Fruit fly (Drosophila melanogaster) whole organism, pupa: ENCODE measurements around the gene TfIIB.

Experiments used
- CG10348 ChIP-seq: fragments of 200-800 bp; sonication (Bioruptor generic); IDR thresholded peaks from 2 replicates; pipeline ENCODE4 v1.3.6; 2022; ENCODE audit warnings: missing biosample characterization, missing genetic modification characterization
- CG12605 ChIP-seq: fragments of 200-800 bp; sonication (Bioruptor generic); IDR thresholded peaks from 2 replicates; pipeline ENCODE4 v1.3.6; 2022; ENCODE audit warnings: missing biosample characterization, missing genetic modification characterization
- CG13204 ChIP-seq: fragments of 200-800 bp; sonication (Bioruptor generic); optimal IDR thresholded peaks from 2 replicates; lab custom pipeline; 2018; ENCODE audit warnings: missing biosample characterization, mild to moderate bottlenecking, missing genetic modification characterization, moderate library complexity
- CG14655 ChIP-seq: fragments of 200-800 bp; sonication (Bioruptor generic); optimal IDR thresholded peaks from 3 replicates; lab custom pipeline; 2017; ENCODE audit warnings: mild to moderate bottlenecking, missing biosample characterization, missing genetic modification reagents, missing genetic modification characterization
- CG15710 ChIP-seq: fragments of 200-800 bp; sonication (Bioruptor generic); optimal IDR thresholded peaks from 2 replicates; lab custom pipeline; 2018; ENCODE audit warnings: missing biosample characterization, mild to moderate bottlenecking, missing genetic modification characterization, moderate library complexity
- CG17806 ChIP-seq: fragments of 200-800 bp; sonication (Bioruptor generic); optimal IDR thresholded peaks from 2 replicates; lab custom pipeline; 2018; ENCODE audit warnings: missing biosample characterization, mild to moderate bottlenecking, missing genetic modification characterization, moderate library complexity
- CG32121 ChIP-seq: fragments of 200-800 bp; sonication (Bioruptor generic); IDR thresholded peaks from 2 replicates; pipeline ENCODE4 v1.3.6; 2022; ENCODE audit warnings: missing biosample characterization, missing genetic modification characterization
- CG34367 ChIP-seq: fragments of 200-800 bp; sonication (Bioruptor generic); optimal IDR thresholded peaks from 2 replicates; lab custom pipeline; 2018; ENCODE audit warnings: missing biosample characterization, mild to moderate bottlenecking, missing genetic modification characterization
- CG4496 ChIP-seq: fragments of 200-800 bp; sonication (Bioruptor generic); IDR thresholded peaks from 3 replicates; pipeline ENCODE4 v1.3.6; 2022; ENCODE audit warnings: missing biosample characterization, missing genetic modification characterization
- CG8159 ChIP-seq: fragments of 200-800 bp; sonication (Bioruptor generic); optimal IDR thresholded peaks from 3 replicates; lab custom pipeline; 2018; ENCODE audit warnings: missing biosample characterization, mild to moderate bottlenecking, missing genetic modification characterization, moderate library complexity
- CG8301 ChIP-seq: fragments of 200-800 bp; sonication (Bioruptor generic); optimal IDR thresholded peaks from 2 replicates; lab custom pipeline; 2018; ENCODE audit warnings: missing biosample characterization, mild to moderate bottlenecking, missing genetic modification characterization
- CG9948 ChIP-seq: fragments of 200-800 bp; sonication (Bioruptor generic); optimal IDR thresholded peaks from 2 replicates; lab custom pipeline; 2018; ENCODE audit warnings: missing biosample characterization, mild to moderate bottlenecking, missing genetic modification characterization, moderate library complexity
- D1 ChIP-seq: fragments of 200-800 bp; sonication (Bioruptor generic); optimal IDR thresholded peaks from 2 replicates; lab custom pipeline; 2018; ENCODE audit warnings: missing biosample characterization, mild to moderate bottlenecking, missing genetic modification characterization, moderate library complexity
- EcR ChIP-seq: fragments of 200-800 bp; sonication (Bioruptor generic); optimal IDR thresholded peaks from 3 replicates; lab custom pipeline; 2019; ENCODE audit warnings: missing biosample characterization, missing genetic modification characterization, mild to moderate bottlenecking, moderate library complexity, missing genetic modification reagents
- Ets98B ChIP-seq: fragments of 200-800 bp; sonication (Bioruptor generic); IDR thresholded peaks from 2 replicates; pipeline ENCODE4 v1.3.6; 2022; ENCODE audit warnings: missing biosample characterization, missing genetic modification characterization
- Pif1A ChIP-seq: fragments of 200-800 bp; sonication (Bioruptor generic); optimal IDR thresholded peaks from 3 replicates; lab custom pipeline; 2016; ENCODE audit warnings: missing biosample characterization, missing genetic modification characterization
- Pif1B ChIP-seq: fragments of 200-800 bp; sonication (Bioruptor generic); optimal IDR thresholded peaks from 3 replicates; lab custom pipeline; 2016; ENCODE audit warnings: missing biosample characterization, missing genetic modification characterization
- Snoo ChIP-seq: fragments of 200-800 bp; sonication (Bioruptor generic); optimal IDR thresholded peaks from 3 replicates; lab custom pipeline; 2017; ENCODE audit warnings: missing biosample characterization, mild to moderate bottlenecking, missing genetic modification characterization, inconsistent platforms
- fd96Ca ChIP-seq: fragments of 200-800 bp; sonication (Bioruptor generic); IDR thresholded peaks from 3 replicates; pipeline ENCODE4 v1.3.6; 2022; ENCODE audit warnings: missing biosample characterization, missing genetic modification characterization
- gl ChIP-seq: fragments of 200-800 bp; sonication (Bioruptor generic); optimal IDR thresholded peaks from 2 replicates; lab custom pipeline; 2018; ENCODE audit warnings: missing biosample characterization, mild to moderate bottlenecking, missing genetic modification characterization
- rn ChIP-seq: fragments of 200-800 bp; sonication (Bioruptor generic); IDR thresholded peaks from 2 replicates; pipeline ENCODE4 v1.3.6; 2022; ENCODE audit warnings: missing biosample characterization, missing genetic modification characterization

Gene TfIIB

dm6 chr2L:10437317-10437716, 6.2 kb downstream of the TfIIB start, which contains the start of gene STUB1:
STUB1 (plus strand) TSS chr2L:10437548.
- TF ChIP-seq CG10348 (GFP tag; lab: Robert Waterston, UW) (no peak), CG14655 (GFP tag; lab: Kevin White, UChicago) (no peak), Pif1B (GFP tag; lab: Kevin White, UChicago) (no peak), CG8301 (tag; lab: Kevin White, UChicago) (no peak), CG4496 (GFP tag; lab: Robert Waterston, UW) (no peak), CG34367 (tag; lab: Kevin White, UChicago) (no peak), Snoo (no peak), gl (no peak), CG12605 (GFP tag; lab: Robert Waterston, UW) (no peak), EcR (no peak), rn (GFP tag; lab: Robert Waterston, UW) (no peak), Ets98B (GFP tag; lab: Robert Waterston, UW) (no peak), CG32121 (GFP tag; lab: Robert Waterston, UW) (no peak), Pif1A (GFP tag; lab: Kevin White, UChicago) (no peak), fd96Ca (GFP tag; lab: Robert Waterston, UW) (no peak), CG17806 (no peak), CG8159 (no peak), CG9948 (tag; lab: Kevin White, UChicago) (no peak), D1 (tag; lab: Kevin White, UChicago) (no peak), CG15710 (tag; lab: Kevin White, UChicago) (no peak)

dm6 chr2L:10439174-10439573, 8.0 kb downstream of the TfIIB start, which contains the start of gene Nse4:
Nse4 (plus strand) TSS chr2L:10439440.
- TF ChIP-seq CG32121 (GFP tag; lab: Robert Waterston, UW) (no peak), CG34367 (tag; lab: Kevin White, UChicago) (no peak), CG8301 (tag; lab: Kevin White, UChicago) (no peak)

dm6 chr2L:10442048-10442790, 11.1 kb downstream of the TfIIB start, which contains the start of gene loh:
loh (plus strand) TSS chr2L:10442534.
- TF ChIP-seq D1 (tag; lab: Kevin White, UChicago) (no peak), Snoo (peak; percentile 41)

dm6 chr2L:10452296-10452695, 21.2 kb downstream of the TfIIB start, which contains the start of gene ppk10:
ppk10 (minus strand) TSS chr2L:10452396.
- TF ChIP-seq CG9948 (tag; lab: Kevin White, UChicago) = no peak
- TF ChIP-seq CG8301 (tag; lab: Kevin White, UChicago) = no peak
- TF ChIP-seq CG17806 = no peak
- TF ChIP-seq gl = no peak

dm6 chr2L:10455944-10456520, 24.9 kb downstream of the TfIIB start:
- no peak for TF ChIP-seq CG34367 (tag; lab: Kevin White, UChicago)
- TF ChIP-seq CG4496 (GFP tag; lab: Robert Waterston, UW) = no peak
- no peak for TF ChIP-seq Pif1B (GFP tag; lab: Kevin White, UChicago)
- TF ChIP-seq Pif1A (GFP tag; lab: Kevin White, UChicago) = no peak
- no peak for TF ChIP-seq Snoo
- no peak for TF ChIP-seq D1 (tag; lab: Kevin White, UChicago)
- no peak for TF ChIP-seq fd96Ca (GFP tag; lab: Robert Waterston, UW)
- TF ChIP-seq CG17806 = no peak
- TF ChIP-seq, all 21 proteins: peak for 0

dm6 chr2L:10457191-10457899, 26.2 kb downstream of the TfIIB start, which contains the start of the genes LManI and LManII:
LManI (minus strand) TSS chr2L:10457241.
LManII (plus strand) TSS chr2L:10457658.
- peak; percentile 12; the same call in 1 of the 2 replicates for TF ChIP-seq CG12605 (GFP tag; lab: Robert Waterston, UW)
- TF ChIP-seq CG9948 (tag; lab: Kevin White, UChicago) = no peak

dm6 chr2L:10458979-10459378, 27.8 kb downstream of the TfIIB start:
- TF ChIP-seq Snoo (no peak), CG10348 (GFP tag; lab: Robert Waterston, UW) (no peak), CG13204 (no peak), EcR (no peak), CG8159 (no peak), CG9948 (tag; lab: Kevin White, UChicago) (no peak), CG8301 (tag; lab: Kevin White, UChicago) (no peak), Pif1B (GFP tag; lab: Kevin White, UChicago) (no peak), CG17806 (no peak), Ets98B (GFP tag; lab: Robert Waterston, UW) (no peak), fd96Ca (GFP tag; lab: Robert Waterston, UW) (no peak), CG14655 (GFP tag; lab: Kevin White, UChicago) (no peak), gl (no peak), CG4496 (GFP tag; lab: Robert Waterston, UW) (no peak)
